Fruit fly (Drosophila melanogaster) whole organism, wandering third instar larva: ENCODE measurements around the gene CG34404.
A peak's percentile ranks its signal among the peaks of the same experiment; 100 is the strongest.

Experiments
- Abd-B ChIP-seq: fragments of >200 bp; optimal IDR thresholded peaks from 2 replicates; lab custom pipeline; 2017; ENCODE audit warnings: missing biosample characterization, missing genetic modification characterization
- CG9705 ChIP-seq: fragments of 200-800 bp; sonication (Bioruptor generic); optimal IDR thresholded peaks from 2 replicates; lab custom pipeline; 2018; ENCODE audit warnings: missing biosample characterization, mild to moderate bottlenecking, missing genetic modification characterization
- CrebA ChIP-seq: fragments of 200-800 bp; sonication (Bioruptor generic); optimal IDR thresholded peaks from 2 replicates; lab custom pipeline; 2016; ENCODE audit warnings: missing biosample characterization, mild to moderate bottlenecking, missing genetic modification characterization, borderline replicate concordance
- Dfd ChIP-seq: fragments of >200 bp; optimal IDR thresholded peaks from 2 replicates; lab custom pipeline; 2017; ENCODE audit warnings: missing biosample characterization, missing genetic modification characterization
- Dif ChIP-seq: fragments of 200-275, 200-300 bp; sonication (Bioruptor generic); optimal IDR thresholded peaks from 2 replicates; lab custom pipeline; 2018; ENCODE audit warnings: missing biosample characterization, missing genetic modification characterization; ENCODE audit not compliant: partially characterized antibody
- GATAd ChIP-seq: sonication (Bioruptor generic); optimal IDR thresholded peaks from 2 replicates; lab custom pipeline; 2016; ENCODE audit warnings: missing biosample characterization, missing genetic modification characterization
- HLH106 ChIP-seq: fragments of 200-800 bp; optimal IDR thresholded peaks from 3 replicates; lab custom pipeline; 2019; ENCODE audit warnings: missing biosample characterization, mild to moderate bottlenecking, missing genetic modification characterization, moderate library complexity
- Hnf4 ChIP-seq: fragments of 200-800 bp; sonication (Bioruptor generic); optimal IDR thresholded peaks from 2 replicates; lab custom pipeline; 2016; ENCODE audit warnings: missing biosample characterization, mild to moderate bottlenecking, missing genetic modification characterization
- Hr78 ChIP-seq: fragments of >200 bp; optimal IDR thresholded peaks from 2 replicates; lab custom pipeline; 2017; ENCODE audit warnings: missing biosample characterization, missing genetic modification characterization
- Jra ChIP-seq: sonication (Bioruptor generic); optimal IDR thresholded peaks from 2 replicates; lab custom pipeline; 2016; ENCODE audit warnings: missing biosample characterization, missing genetic modification characterization
- N ChIP-seq: fragments of >200 bp; optimal IDR thresholded peaks from 2 replicates; lab custom pipeline; 2018; ENCODE audit warnings: missing biosample characterization, missing external identifiers, missing genetic modification characterization
- OdsH ChIP-seq: fragments of 200-800 bp; sonication (Bioruptor generic); optimal IDR thresholded peaks from 2 replicates; lab custom pipeline; 2016; ENCODE audit warnings: missing biosample characterization, mild to moderate bottlenecking, missing genetic modification characterization
- Rel ChIP-seq, 2 experiments: fragments of 200-800 bp; sonication (Bioruptor generic) in 1 of 2; optimal IDR thresholded peaks; 2 replicates in 1 of 2; 3 replicates in 1 of 2; lab custom pipeline; 2016 to 2019; ENCODE audit warnings: mild to moderate bottlenecking in 2 of 2, missing biosample characterization in 2 of 2, missing genetic modification characterization in 2 of 2, moderate library complexity in 1 of 2
- Sp1 ChIP-seq: fragments of 200-800 bp; sonication (Bioruptor generic); optimal IDR thresholded peaks from 3 replicates; lab custom pipeline; 2019; ENCODE audit warnings: missing biosample characterization, mild to moderate bottlenecking, missing genetic modification characterization, moderate library complexity
- Vsx2 ChIP-seq: fragments of 200-300, 225-300 bp; sonication (Bioruptor generic); optimal IDR thresholded peaks from 2 replicates; lab custom pipeline; 2018; ENCODE audit warnings: missing biosample characterization, missing genetic modification characterization; ENCODE audit not compliant: partially characterized antibody
- brk ChIP-seq: fragments of 200-800 bp; sonication (Bioruptor generic); optimal IDR thresholded peaks from 2 replicates; lab custom pipeline; 2016; ENCODE audit warnings: missing biosample characterization, mild to moderate bottlenecking, missing genetic modification characterization
- dl ChIP-seq, 2 experiments: fragments of 175-275, 200-275 bp in 1 of 2; fragments of 200-275 bp in 1 of 2; sonication (Bioruptor generic); optimal IDR thresholded peaks; lab custom pipeline; 2018; ENCODE audit warnings: mild to moderate bottlenecking in 2 of 2, missing biosample characterization in 2 of 2, missing genetic modification characterization in 2 of 2, moderate library complexity in 2 of 2; ENCODE audit not compliant: partially characterized antibody in 2 of 2, insufficient read depth in 1 of 2
- dmrt93B ChIP-seq: fragments of 200-800 bp; sonication (Bioruptor generic); optimal IDR thresholded peaks from 2 replicates; lab custom pipeline; 2018; ENCODE audit warnings: missing biosample characterization, mild to moderate bottlenecking, missing genetic modification characterization
- ey ChIP-seq: fragments of 200-800 bp; sonication (Bioruptor generic); optimal IDR thresholded peaks from 2 replicates; lab custom pipeline; 2016; ENCODE audit warnings: missing biosample characterization, missing genetic modification characterization
- foxo ChIP-seq, 2 experiments: fragments of 200-800 bp; sonication (Bioruptor generic); optimal IDR thresholded peaks; 2 replicates in 1 of 2; 3 replicates in 1 of 2; lab custom pipeline; 2016 to 2017; ENCODE audit warnings: missing biosample characterization in 2 of 2, missing genetic modification characterization in 2 of 2
- fru ChIP-seq: fragments of 200-800 bp; sonication (Bioruptor generic); optimal IDR thresholded peaks from 3 replicates; lab custom pipeline; 2016; ENCODE audit warnings: missing biosample characterization, mild to moderate bottlenecking, missing genetic modification characterization
- h ChIP-seq: fragments of 200-800 bp; sonication (Bioruptor generic); optimal IDR thresholded peaks from 3 replicates; lab custom pipeline; 2016; ENCODE audit warnings: missing biosample characterization, mild to moderate bottlenecking, missing genetic modification characterization
- jim ChIP-seq: fragments of 175-275, 200-325 bp; sonication (Bioruptor generic); optimal IDR thresholded peaks from 2 replicates; lab custom pipeline; 2016; ENCODE audit warnings: missing biosample characterization, mild to moderate bottlenecking, missing genetic modification characterization
- lola ChIP-seq: fragments of >200 bp; optimal IDR thresholded peaks from 2 replicates; lab custom pipeline; 2017; ENCODE audit warnings: missing biosample characterization, missing genetic modification characterization
- pan ChIP-seq: fragments of >200 bp; optimal IDR thresholded peaks from 2 replicates; lab custom pipeline; 2017
- psq ChIP-seq: fragments of 200-800 bp; sonication (Bioruptor generic); optimal IDR thresholded peaks from 3 replicates; lab custom pipeline; 2017; ENCODE audit warnings: missing biosample characterization, mild to moderate bottlenecking, missing genetic modification characterization, moderate library complexity
- rgr ChIP-seq: fragments of 200-800 bp; sonication (Bioruptor generic); optimal IDR thresholded peaks from 3 replicates; lab custom pipeline; 2016; ENCODE audit warnings: missing biosample characterization, mild to moderate bottlenecking, missing genetic modification characterization
- sage ChIP-seq: fragments of 200-800 bp; sonication (Bioruptor generic); optimal IDR thresholded peaks from 2 replicates; lab custom pipeline; 2016; ENCODE audit warnings: missing biosample characterization, mild to moderate bottlenecking, missing genetic modification characterization
- sv ChIP-seq: fragments of 200-800 bp; sonication (Bioruptor generic); optimal IDR thresholded peaks from 3 replicates; lab custom pipeline; 2016; ENCODE audit warnings: missing biosample characterization, missing genetic modification characterization
- tai ChIP-seq: sonication (Bioruptor generic); optimal IDR thresholded peaks from 2 replicates; lab custom pipeline; 2016; ENCODE audit warnings: missing biosample characterization, missing genetic modification characterization
- woc ChIP-seq: sonication (Bioruptor generic); optimal IDR thresholded peaks from 2 replicates; lab custom pipeline; 2016; ENCODE audit warnings: missing biosample characterization, mild to moderate bottlenecking, missing genetic modification characterization

CG34404 gene

dm6 chr3R:15342926-15343685, 24.4 kb downstream of the CG34404 start, which contains the start of gene Nagk (continued):
- TF ChIP-seq jim (GFP tag; lab: Kevin White, UChicago): no peak
- peak; percentile 51 for TF ChIP-seq psq
- no peak for TF ChIP-seq brk (GFP tag; lab: Kevin White, UChicago)
- peak in 1 of 2 experiments; percentile 76 for TF ChIP-seq foxo (GFP tag; optimal IDR thresholded peaks at IDR 0.05; lab: Kevin White, UChicago)
- TF ChIP-seq pan (lab: Kevin White, UChicago): peak; percentile 86
- no peak for TF ChIP-seq tai (GFP tag; lab: Kevin White, UChicago)
- TF ChIP-seq GATAd (GFP tag; lab: Kevin White, UChicago): no peak
- TF ChIP-seq CG9705: peak; percentile 34
- TF ChIP-seq HLH106: peak; percentile 56
- TF ChIP-seq Sp1: peak; percentile 68
- no peak for TF ChIP-seq Hr78 (GFP tag; lab: Kevin White, UChicago)
- peak; percentile 68 for TF ChIP-seq OdsH (GFP tag; lab: Kevin White, UChicago)
- TF ChIP-seq ey (GFP tag; lab: Kevin White, UChicago): peak; percentile 71
- peak; percentile 63 for TF ChIP-seq rgr
- peak; percentile 89 for TF ChIP-seq woc

DNA sequence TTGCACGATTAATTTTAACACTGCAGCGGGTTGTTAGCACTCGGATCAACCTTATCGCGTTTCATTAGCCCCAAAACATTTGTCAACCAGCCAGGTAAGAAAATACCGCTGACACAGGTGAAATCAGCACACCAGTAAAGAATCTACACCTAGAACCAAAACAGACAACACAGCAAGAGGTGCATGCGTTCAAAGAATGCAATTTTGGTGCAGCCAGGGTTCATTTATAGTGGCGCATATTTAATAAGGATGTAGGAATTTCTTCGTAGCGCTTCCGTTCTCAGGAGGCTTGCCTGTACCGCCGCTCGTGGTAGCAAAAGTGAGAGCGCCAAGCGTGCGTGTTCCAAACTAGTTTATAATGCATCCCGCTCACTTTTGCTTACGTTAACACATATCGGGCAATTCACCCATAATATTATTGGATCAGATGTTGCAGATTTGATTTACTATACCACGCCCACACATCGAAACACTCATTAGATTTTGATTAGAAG, 25.0 kb downstream of the CG34404 start:
- TF ChIP-seq lola (no peak), pan (lab: Kevin White, UChicago) (no peak), sage (GFP tag; lab: Kevin White, UChicago) (no peak), Hr78 (GFP tag; lab: Kevin White, UChicago) (no peak), dl (GFP tag; optimal IDR thresholded peaks at IDR 0.05; lab: Kevin White, UChicago; ENCODE audit: insufficient read depth in 1 of 2, partially characterized antibody in 2 of 2) (no peak), ey (GFP tag; lab: Kevin White, UChicago) (peak; percentile 7), Abd-B (GFP tag; lab: Kevin White, UChicago) (no peak), Vsx2 (GFP tag; lab: Kevin White, UChicago) (no peak), h (GFP tag; lab: Kevin White, UChicago) (no peak), jim (GFP tag; lab: Kevin White, UChicago) (no peak), tai (GFP tag; lab: Kevin White, UChicago) (no peak), CrebA (GFP tag; lab: Kevin White, UChicago) (no peak), foxo (GFP tag; optimal IDR thresholded peaks at IDR 0.05; lab: Kevin White, UChicago) (peak in 1 of 2 experiments; percentile 38), Rel (GFP tag; optimal IDR thresholded peaks at IDR 0.05; lab: Kevin White, UChicago) (no peak), Rel (tag; optimal IDR thresholded peaks at IDR 0.05; lab: Kevin White, UChicago) (no peak), HLH106 (peak; percentile 16), N (no peak), Jra (no peak), OdsH (GFP tag; lab: Kevin White, UChicago) (peak; percentile 12), Dfd (GFP tag; lab: Kevin White, UChicago) (no peak), sv (no peak)

dm6 chr3R:15340052-15340732, 27.3 kb downstream of the CG34404 start, which contains the start of gene SerRS-m:
Gene SerRS-m (plus strand): TSS chr3R:15340667.
- TF ChIP-seq CrebA (GFP tag; lab: Kevin White, UChicago) (no peak), HLH106 (no peak), dmrt93B (GFP tag; lab: Kevin White, UChicago) (no peak), fru (GFP tag; lab: Kevin White, UChicago) (no peak), Hnf4 (GFP tag; lab: Kevin White, UChicago) (no peak), Jra (no peak), Abd-B (GFP tag; lab: Kevin White, UChicago) (no peak), Hr78 (GFP tag; lab: Kevin White, UChicago) (no peak), Dif (GFP tag; lab: Kevin White, UChicago) (no peak), Vsx2 (GFP tag; lab: Kevin White, UChicago) (no peak), psq (no peak), Dfd (GFP tag; lab: Kevin White, UChicago) (no peak), h (GFP tag; lab: Kevin White, UChicago) (no peak)
